Worm (Caenorhabditis elegans) whole organism, L4 larva: ENCODE results near the gene ZK287.4.

Experiments used
- F26F4.8 ChIP-seq: fragments of 200-800 bp; sonication (Bioruptor generic); conservative IDR thresholded peaks from 2 replicates; pipeline ENCODE4 v1.3.6; 2022; ENCODE audit warnings: missing genetic modification characterization, missing compliant biosample characterization
- T20F7.1 ChIP-seq: fragments of 200-800 bp; sonication (Bioruptor generic); optimal IDR thresholded peaks from 2 replicates; lab custom pipeline; 2018; ENCODE audit warnings: mild to moderate bottlenecking, missing genetic modification characterization, missing compliant biosample characterization
- Y105C5A.15 ChIP-seq: fragments of 200-800 bp; sonication (Bioruptor generic); IDR thresholded peaks from 2 replicates; pipeline ENCODE4 v1.3.6; 2022; ENCODE audit warnings: missing genetic modification characterization, missing compliant biosample characterization
- ZK546.5 ChIP-seq, 2 experiments: sonication (generic microtip); optimal IDR thresholded peaks; 2 replicates each; lab custom pipeline; 2017; ENCODE audit warnings: missing biosample characterization in 2 of 2, missing genetic modification characterization in 2 of 2
- aly-2 ChIP-seq: sonication (generic microtip); optimal IDR thresholded peaks from 2 replicates; lab custom pipeline; 2018; ENCODE audit warnings: missing biosample characterization, missing genetic modification characterization
- arid-1 ChIP-seq: fragments of 200-800 bp; sonication (Bioruptor generic); conservative IDR thresholded peaks from 2 replicates; pipeline ENCODE4 v1.3.6; 2022; ENCODE audit warnings: missing genetic modification reagents, missing genetic modification characterization, missing compliant biosample characterization
- ceh-32 ChIP-seq: sonication (generic microtip); optimal IDR thresholded peaks from 2 replicates; lab custom pipeline; 2016; ENCODE audit warnings: mild to moderate bottlenecking, missing genetic modification characterization, missing compliant biosample characterization; ENCODE audit not compliant: poor library complexity
- ces-1 ChIP-seq: fragments of 150-350 bp; sonication (generic microtip); optimal IDR thresholded peaks from 4 replicates; lab custom pipeline; 2014; ENCODE audit warnings: missing biosample characterization, missing genetic modification reagents, missing genetic modification characterization
- cey-2 ChIP-seq: sonication (generic microtip); optimal IDR thresholded peaks from 3 replicates; lab custom pipeline; 2017; ENCODE audit warnings: missing genetic modification characterization, mild to moderate bottlenecking, missing compliant biosample characterization, antibody characterized with exemption, borderline replicate concordance; ENCODE audit not compliant: insufficient read depth
- daf-8 ChIP-seq: fragments of 200-800 bp; sonication (Bioruptor generic); IDR thresholded peaks from 2 replicates; pipeline ENCODE4 v1.3.6; 2022; ENCODE audit warnings: missing genetic modification characterization, missing compliant biosample characterization
- dmd-6 ChIP-seq: fragments of 200-800 bp; sonication (Bioruptor generic); IDR thresholded peaks from 2 replicates; pipeline ENCODE4 v1.3.6; 2022; ENCODE audit warnings: missing genetic modification reagents, missing genetic modification characterization, missing compliant biosample characterization
- dmd-9 ChIP-seq: fragments of 200-800 bp; sonication (Bioruptor generic); IDR thresholded peaks from 2 replicates; pipeline ENCODE4 v1.3.6; 2022; ENCODE audit warnings: missing genetic modification reagents, missing genetic modification characterization, missing compliant biosample characterization
- dpl-1 ChIP-seq: fragments of 150-350 bp; optimal IDR thresholded peaks from 2 replicates; lab custom pipeline; 2014; ENCODE audit warnings: missing biosample characterization, missing genetic modification reagents, missing genetic modification characterization
- duxl-1 ChIP-seq: sonication (generic microtip); optimal IDR thresholded peaks from 2 replicates; lab custom pipeline; 2016; ENCODE audit warnings: mild to moderate bottlenecking, missing genetic modification characterization, moderate library complexity, missing compliant biosample characterization; ENCODE audit not compliant: poor library complexity
- egl-43 ChIP-seq: fragments of 200-800 bp; sonication (Bioruptor generic); IDR thresholded peaks from 2 replicates; pipeline ENCODE4 v1.3.6; 2022; ENCODE audit warnings: missing genetic modification reagents, missing genetic modification characterization, missing compliant biosample characterization
- fkh-10 ChIP-seq: fragments of 150-350 bp; optimal IDR thresholded peaks from 2 replicates; lab custom pipeline; 2014; ENCODE audit warnings: missing biosample characterization, missing genetic modification reagents, missing genetic modification characterization
- gei-8 ChIP-seq: fragments of 200-800 bp; sonication (Bioruptor generic); optimal IDR thresholded peaks from 2 replicates; lab custom pipeline; 2018; ENCODE audit warnings: mild to moderate bottlenecking, missing genetic modification characterization, missing compliant biosample characterization
- hlh-11 ChIP-seq: fragments of 200-800 bp; sonication (Bioruptor generic); optimal IDR thresholded peaks from 2 replicates; lab custom pipeline; 2018; ENCODE audit warnings: mild to moderate bottlenecking, missing genetic modification characterization, missing compliant biosample characterization
- lim-7 ChIP-seq: fragments of 200-800 bp; sonication (Bioruptor generic); IDR thresholded peaks from 2 replicates; pipeline ENCODE4 v1.3.6; 2022; ENCODE audit warnings: missing genetic modification characterization, missing compliant biosample characterization
- lin-1 ChIP-seq: fragments of 200-800 bp; sonication (Bioruptor generic); IDR thresholded peaks from 2 replicates; pipeline ENCODE4 v1.3.6; 2022; ENCODE audit warnings: missing genetic modification reagents, missing genetic modification characterization, missing compliant biosample characterization
- lsy-2 ChIP-seq, 2 experiments: fragments of 150-350 bp in 1 of 2; sonication (generic microtip) in 1 of 2; optimal IDR thresholded peaks; 2 replicates each; lab custom pipeline; 2014 to 2017; ENCODE audit warnings: missing biosample characterization in 2 of 2, missing genetic modification characterization in 2 of 2
- madf-5 ChIP-seq, 2 experiments: fragments of 200-800 bp; sonication (Bioruptor generic); IDR thresholded peaks; 2 replicates each; pipeline ENCODE4 v1.3.6; 2022; ENCODE audit warnings: missing compliant biosample characterization in 2 of 2, missing genetic modification characterization in 2 of 2
- mdt-29 ChIP-seq: fragments of 200-800 bp; sonication (Bioruptor generic); IDR thresholded peaks from 2 replicates; pipeline ENCODE4 v1.3.6; 2022; ENCODE audit warnings: missing genetic modification reagents, missing genetic modification characterization, missing compliant biosample characterization
- mes-2 ChIP-seq: sonication (generic microtip); optimal IDR thresholded peaks from 2 replicates; lab custom pipeline; 2016; ENCODE audit warnings: missing genotype, mild to moderate bottlenecking, missing genetic modification characterization, missing compliant biosample characterization; ENCODE audit not compliant: poor library complexity, severe bottlenecking
- nhr-237 ChIP-seq: sonication (generic microtip); optimal IDR thresholded peaks from 2 replicates; lab custom pipeline; 2017; ENCODE audit warnings: missing biosample characterization, missing genetic modification characterization
- nhr-41 ChIP-seq: fragments of 200-800 bp; sonication (Bioruptor generic); IDR thresholded peaks from 2 replicates; pipeline ENCODE4 v1.3.6; 2022; ENCODE audit warnings: missing genetic modification reagents, missing genetic modification characterization, missing compliant biosample characterization
- pha-4 ChIP-seq, 2 experiments: fragments of 150-350 bp in 1 of 2; fragments of 200-800 bp in 1 of 2; sonication (Bioruptor generic) in 1 of 2; IDR thresholded peaks in 1 of 2; optimal IDR thresholded peaks in 1 of 2; 2 replicates each; pipeline versions ENCODE4 v1.3.6 to Lab custom; 2014 to 2022; ENCODE audit warnings: missing genetic modification characterization in 2 of 2, missing genetic modification reagents in 2 of 2, missing biosample characterization in 1 of 2, missing compliant biosample characterization in 1 of 2
- php-3 ChIP-seq: fragments of 200-800 bp; sonication (Bioruptor generic); IDR thresholded peaks from 2 replicates; pipeline ENCODE4 v1.3.6; 2022; ENCODE audit warnings: missing genetic modification reagents, missing genetic modification characterization, missing compliant biosample characterization
- pqm-1 ChIP-seq: sonication (generic microtip); optimal IDR thresholded peaks from 2 replicates; lab custom pipeline; 2017; ENCODE audit warnings: missing biosample characterization, missing genetic modification characterization
- set-16 ChIP-seq: fragments of 200-800 bp; sonication (Bioruptor generic); IDR thresholded peaks from 2 replicates; pipeline ENCODE4 v1.3.6; 2022; ENCODE audit warnings: missing genetic modification reagents, missing genetic modification characterization, missing compliant biosample characterization
- snpc-4 ChIP-seq: fragments of 150-350 bp; optimal IDR thresholded peaks from 2 replicates; lab custom pipeline; 2014; ENCODE audit warnings: missing biosample characterization, missing genetic modification characterization
- vab-7 ChIP-seq: fragments of 200-800 bp; sonication (Bioruptor generic); IDR thresholded peaks from 2 replicates; pipeline ENCODE4 v1.3.6; 2022; ENCODE audit warnings: missing genetic modification reagents, missing genetic modification characterization, missing compliant biosample characterization
- zfp-2 ChIP-seq: sonication (generic microtip); optimal IDR thresholded peaks from 2 replicates; lab custom pipeline; 2016; ENCODE audit warnings: mild to moderate bottlenecking, missing genetic modification characterization, missing compliant biosample characterization
- zfp-3 ChIP-seq: fragments of 200-800 bp; sonication (Bioruptor generic); conservative IDR thresholded peaks from 2 replicates; pipeline ENCODE4 v1.3.6; 2022; ENCODE audit warnings: missing genetic modification reagents, missing genetic modification characterization, missing compliant biosample characterization
- zip-11 ChIP-seq: fragments of 200-800 bp; sonication (Bioruptor generic); IDR thresholded peaks from 2 replicates; pipeline ENCODE4 v1.3.6; 2022; ENCODE audit warnings: missing genetic modification characterization, missing compliant biosample characterization
- ztf-11 ChIP-seq: fragments of 150-350 bp; optimal IDR thresholded peaks from 2 replicates; lab custom pipeline; 2014; ENCODE audit warnings: missing biosample characterization, missing genetic modification characterization
- ztf-7 ChIP-seq: fragments of 150-350 bp; optimal IDR thresholded peaks from 2 replicates; lab custom pipeline; 2014; ENCODE audit warnings: missing biosample characterization, missing genetic modification characterization

ZK287.4 gene

DNA sequence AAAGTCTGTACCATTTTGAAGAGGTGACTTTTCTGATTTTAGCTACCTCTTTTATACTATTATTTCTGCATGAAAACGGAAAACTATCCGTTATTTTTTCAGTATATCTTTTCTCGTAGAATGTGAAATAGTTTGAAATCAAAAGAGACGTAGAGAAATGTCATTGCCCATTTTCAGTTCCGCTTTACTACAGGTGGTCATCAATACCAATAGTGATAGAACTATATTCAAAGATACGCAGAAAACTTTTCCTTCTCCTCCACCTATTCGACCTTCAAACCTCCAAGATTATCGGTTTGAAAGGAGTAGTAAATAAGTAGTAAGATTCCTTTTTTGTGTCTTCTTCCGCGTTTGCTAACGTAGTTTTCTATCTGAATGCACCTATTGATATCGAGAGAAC, 52.1 kb downstream of the ZK287.4 start, which contains the start of gene col-147 (continued):
- TF ChIP-seq zip-11 (GFP tag; lab: Robert Waterston, UW) = no peak
- TF ChIP-seq vab-7 (GFP tag; lab: Robert Waterston, UW) = no peak
- no peak for TF ChIP-seq daf-8 (GFP tag; lab: Robert Waterston, UW)
- TF ChIP-seq mdt-29 (GFP tag; lab: Robert Waterston, UW) = no peak
- no peak for TF ChIP-seq lim-7 (GFP tag; lab: Robert Waterston, UW)
- TF ChIP-seq hlh-11 (tag; lab: Kevin White, UChicago) = no peak
- 0 out of 2 replicates have a peak, but pooled peaks have one; percentile 7 for TF ChIP-seq dmd-6 (GFP tag; lab: Robert Waterston, UW)
- TF ChIP-seq mes-2 (tag; lab: Kevin White, UChicago) = no peak
- peak; percentile 11 for TF ChIP-seq cey-2 (tag; lab: Kevin White, UChicago)
- no peak for TF ChIP-seq lsy-2 (tag; optimal IDR thresholded peaks at IDR 0.05; lab: Kevin White, UChicago)
- TF ChIP-seq zfp-3 = no peak
- TF ChIP-seq dmd-9 (GFP tag; lab: Robert Waterston, UW) = no peak
- TF ChIP-seq lin-1 (GFP tag; lab: Robert Waterston, UW) = no peak
- TF ChIP-seq, all 104 proteins: peak for 4

ce11 chrV:9632348-9632747, 53.1 kb downstream of the ZK287.4 start:
- TF ChIP-seq fkh-10 = no peak
- no peak for TF ChIP-seq nhr-41 (GFP tag; lab: Robert Waterston, UW)
- no peak for TF ChIP-seq aly-2 (tag; lab: Kevin White, UChicago)
- TF ChIP-seq madf-5 (GFP tag; IDR thresholded peaks at IDR 0.05; lab: Robert Waterston, UW) = peak in 1 of 2 experiments; percentile 52; a peak in 1 of 4 replicates
- no peak for TF ChIP-seq dpl-1 (GFP tag; lab: Kevin White, UChicago)
- peak; percentile 99 for TF ChIP-seq set-16
- no peak for TF ChIP-seq ces-1
- TF ChIP-seq daf-8 (GFP tag; lab: Robert Waterston, UW) = no peak
- no peak for TF ChIP-seq nhr-237 (tag; lab: Kevin White, UChicago)
- TF ChIP-seq lim-7 (GFP tag; lab: Robert Waterston, UW) = no peak
- TF ChIP-seq T20F7.1 (GFP tag; lab: Kevin White, UChicago) = no peak
- 0 out of 2 replicates have a peak, but pooled peaks have one; percentile 4 for TF ChIP-seq F26F4.8 (GFP tag; lab: Robert Waterston, UW)
- no peak for TF ChIP-seq ZK546.5 (tag; optimal IDR thresholded peaks at IDR 0.05; lab: Kevin White, UChicago)
- TF ChIP-seq lsy-2 (tag; optimal IDR thresholded peaks at IDR 0.05; lab: Kevin White, UChicago) = no peak
- TF ChIP-seq pqm-1 (tag; lab: Kevin White, UChicago) = no peak
- TF ChIP-seq zfp-2 = no peak
- no peak for TF ChIP-seq ztf-7
- TF ChIP-seq pha-4 (GFP tag; IDR thresholded peaks at IDR 0.05; lab: Robert Waterston, UW) = peak; percentile 56; the same call in 1 of the 2 replicates
- TF ChIP-seq pha-4 (tag; optimal IDR thresholded peaks at IDR 0.05; lab: Kevin White, UChicago) = no peak
- no peak for TF ChIP-seq mes-2 (tag; lab: Kevin White, UChicago)
- TF ChIP-seq duxl-1 (tag; lab: Kevin White, UChicago) = no peak
- no peak for TF ChIP-seq ztf-11
- TF ChIP-seq mdt-29 (GFP tag; lab: Robert Waterston, UW) = no peak
- TF ChIP-seq dmd-6 (GFP tag; lab: Robert Waterston, UW) = no peak
- no peak for TF ChIP-seq gei-8 (GFP tag; lab: Kevin White, UChicago)
- TF ChIP-seq zfp-3 = no peak
- no peak for TF ChIP-seq hlh-11 (tag; lab: Kevin White, UChicago)
- no peak for TF ChIP-seq ceh-32 (tag; lab: Kevin White, UChicago)
- no peak for TF ChIP-seq arid-1
- TF ChIP-seq egl-43 (GFP tag; lab: Robert Waterston, UW) = no peak
- TF ChIP-seq snpc-4 (tag; lab: Kevin White, UChicago) = no peak
- no peak for TF ChIP-seq Y105C5A.15 (GFP tag; lab: Robert Waterston, UW)
- no peak for TF ChIP-seq php-3 (GFP tag; lab: Robert Waterston, UW)
